Worm (Caenorhabditis elegans) whole organism, L1 larva: ENCODE results near the gene T22F7.3.

Source experiments
- C04F5.9 ChIP-seq: sonication (generic microtip); optimal IDR thresholded peaks from 2 replicates; lab custom pipeline; 2016; ENCODE audit warnings: missing genetic modification characterization, missing compliant biosample characterization
- C16A3.4 ChIP-seq: fragments of 150-350 bp; optimal IDR thresholded peaks from 2 replicates; lab custom pipeline; 2014; ENCODE audit warnings: missing biosample characterization, missing genetic modification characterization
- F16B12.6 ChIP-seq: fragments of 150-350 bp; optimal IDR thresholded peaks from 2 replicates; lab custom pipeline; 2014; ENCODE audit warnings: missing biosample characterization, missing genetic modification characterization
- Y116A8C.19 ChIP-seq: sonication (generic microtip); optimal IDR thresholded peaks from 2 replicates; lab custom pipeline; 2016; ENCODE audit warnings: missing compliant biosample characterization, missing genetic modification characterization, borderline replicate concordance
- aha-1 ChIP-seq: fragments of 150-350 bp; optimal IDR thresholded peaks from 2 replicates; lab custom pipeline; 2014; ENCODE audit warnings: missing biosample characterization, missing genetic modification characterization
- alr-1 ChIP-seq: fragments of 200-800 bp; sonication (Bioruptor generic); optimal IDR thresholded peaks from 2 replicates; lab custom pipeline; 2018; ENCODE audit warnings: borderline replicate concordance, mild to moderate bottlenecking, missing genetic modification characterization, missing compliant biosample characterization
- ceh-88 ChIP-seq: fragments of 200-800 bp; sonication (Bioruptor generic); IDR thresholded peaks from 2 replicates; pipeline ENCODE4 v1.3.6; 2022; ENCODE audit warnings: missing genetic modification characterization, missing compliant biosample characterization
- dsc-1 ChIP-seq: sonication (generic microtip); optimal IDR thresholded peaks from 2 replicates; lab custom pipeline; 2016; ENCODE audit warnings: mild to moderate bottlenecking, missing genetic modification characterization, missing compliant biosample characterization
- efl-1 ChIP-seq, 4 experiments: fragments of 150-350 bp; optimal IDR thresholded peaks in 3 of 4; peaks in 1 of 4; 1 replicate in 1 of 4; 2 replicates in 3 of 4; lab custom pipeline; 2014; ENCODE audit warnings: missing biosample characterization in 2 of 4, missing genetic modification characterization in 2 of 4, missing genetic modification reagents in 2 of 4
- elt-2 ChIP-seq: sonication (generic microtip); optimal IDR thresholded peaks from 2 replicates; lab custom pipeline; 2016; ENCODE audit warnings: missing genetic modification characterization, mild to moderate bottlenecking, inconsistent platforms, missing compliant biosample characterization, missing genetic modification reagents
- ets-5 ChIP-seq: fragments of 200-800 bp; sonication (Bioruptor generic); IDR thresholded peaks from 2 replicates; pipeline ENCODE4 v1.3.6; 2022; ENCODE audit warnings: missing genetic modification characterization, missing compliant biosample characterization
- fkh-10 ChIP-seq: sonication (generic microtip); optimal IDR thresholded peaks from 2 replicates; lab custom pipeline; 2017; ENCODE audit warnings: missing biosample characterization, missing genetic modification reagents, missing genetic modification characterization
- fkh-4 ChIP-seq: sonication (generic microtip); optimal IDR thresholded peaks from 2 replicates; lab custom pipeline; 2016; ENCODE audit warnings: missing compliant biosample characterization, missing genetic modification characterization, borderline replicate concordance
- lin-13 ChIP-seq: fragments of 150-350 bp; optimal IDR thresholded peaks from 2 replicates; lab custom pipeline; 2014; ENCODE audit warnings: missing biosample characterization, missing genetic modification reagents, missing genetic modification characterization
- lin-39 ChIP-seq: fragments of 150-350 bp; optimal IDR thresholded peaks from 2 replicates; lab custom pipeline; 2014; ENCODE audit warnings: missing biosample characterization, missing genetic modification reagents, missing genetic modification characterization
- lir-3 ChIP-seq: sonication (generic microtip); optimal IDR thresholded peaks from 2 replicates; lab custom pipeline; 2016; ENCODE audit warnings: mild to moderate bottlenecking, missing genetic modification characterization, moderate library complexity, missing compliant biosample characterization; ENCODE audit not compliant: poor library complexity
- mab-9 ChIP-seq: fragments of 200-800 bp; sonication (Bioruptor generic); IDR thresholded peaks from 2 replicates; pipeline ENCODE4 v1.3.6; 2022; ENCODE audit warnings: missing genetic modification reagents, missing genetic modification characterization, missing compliant biosample characterization
- mef-2 ChIP-seq: fragments of 150-350 bp; optimal IDR thresholded peaks from 2 replicates; lab custom pipeline; 2014; ENCODE audit warnings: missing biosample characterization, missing genetic modification characterization
- mep-1 ChIP-seq: fragments of 150-350 bp; optimal IDR thresholded peaks from 2 replicates; lab custom pipeline; 2014; ENCODE audit warnings: missing biosample characterization, missing genetic modification characterization
- nhr-12 ChIP-seq: sonication (generic microtip); optimal IDR thresholded peaks from 2 replicates; lab custom pipeline; 2017; ENCODE audit warnings: missing biosample characterization, missing genetic modification characterization
- nhr-19 ChIP-seq: fragments of 200-800 bp; sonication (Bioruptor generic); conservative IDR thresholded peaks from 2 replicates; pipeline ENCODE4 v1.3.6; 2022; ENCODE audit warnings: missing genetic modification characterization, missing compliant biosample characterization
- nhr-71 ChIP-seq: sonication (generic microtip); optimal IDR thresholded peaks from 2 replicates; lab custom pipeline; 2016; ENCODE audit warnings: mild to moderate bottlenecking, missing genetic modification characterization, moderate library complexity, missing compliant biosample characterization
- nhr-77 ChIP-seq: fragments of 150-350 bp; optimal IDR thresholded peaks from 2 replicates; lab custom pipeline; 2014; ENCODE audit warnings: missing biosample characterization, missing genetic modification characterization
- nhr-84 ChIP-seq: sonication (generic microtip); optimal IDR thresholded peaks from 2 replicates; lab custom pipeline; 2017; ENCODE audit warnings: missing biosample characterization, missing genetic modification characterization
- nhr-85 ChIP-seq: sonication (generic microtip); peaks from one replicate; lab custom pipeline; 2016; ENCODE audit warnings: missing genetic modification characterization, inconsistent platforms, missing compliant biosample characterization
- nhr-90 ChIP-seq: sonication (generic microtip); optimal IDR thresholded peaks from 2 replicates; lab custom pipeline; 2016; ENCODE audit warnings: mild to moderate bottlenecking, missing genetic modification characterization, missing compliant biosample characterization; ENCODE audit not compliant: poor library complexity
- pag-3 ChIP-seq: sonication (generic microtip); optimal IDR thresholded peaks from 2 replicates; lab custom pipeline; 2017; ENCODE audit warnings: missing genetic modification characterization, mild to moderate bottlenecking, missing compliant biosample characterization, antibody characterized with exemption, borderline replicate concordance; ENCODE audit not compliant: insufficient read depth
- pax-3 ChIP-seq: fragments of 200-800 bp; sonication (Bioruptor generic); optimal IDR thresholded peaks from 2 replicates; lab custom pipeline; 2018; ENCODE audit warnings: mild to moderate bottlenecking, missing genetic modification characterization, moderate library complexity, missing compliant biosample characterization
- pqm-1 ChIP-seq: sonication (generic microtip); optimal IDR thresholded peaks from 3 replicates; lab custom pipeline; 2017; ENCODE audit warnings: missing biosample characterization, missing genetic modification characterization
- rnt-1 ChIP-seq: sonication (generic microtip); optimal IDR thresholded peaks from 2 replicates; lab custom pipeline; 2016; ENCODE audit warnings: mild to moderate bottlenecking, missing genetic modification characterization, moderate library complexity, missing compliant biosample characterization
- skn-1 ChIP-seq: fragments of 150-350 bp; optimal IDR thresholded peaks from 2 replicates; lab custom pipeline; 2014; ENCODE audit warnings: missing biosample characterization, missing genetic modification characterization
- snu-23 ChIP-seq: sonication (generic microtip); optimal IDR thresholded peaks from 2 replicates; lab custom pipeline; 2016; ENCODE audit warnings: missing genetic modification characterization, missing compliant biosample characterization
- sox-4 ChIP-seq: sonication (generic microtip); optimal IDR thresholded peaks from 2 replicates; lab custom pipeline; 2016; ENCODE audit warnings: missing genetic modification characterization, missing compliant biosample characterization
- vab-15 ChIP-seq: sonication (generic microtip); optimal IDR thresholded peaks from 2 replicates; lab custom pipeline; 2017; ENCODE audit warnings: missing genotype, mild to moderate bottlenecking, missing genetic modification characterization, missing compliant biosample characterization
- xbp-1 ChIP-seq: sonication (generic microtip); optimal IDR thresholded peaks from 2 replicates; lab custom pipeline; 2016; ENCODE audit warnings: missing genetic modification characterization, missing compliant biosample characterization
- zag-1 ChIP-seq: fragments of 150-350 bp; optimal IDR thresholded peaks from 2 replicates; lab custom pipeline; 2014; ENCODE audit warnings: missing biosample characterization, missing genetic modification characterization
- ztf-11 ChIP-seq, 2 experiments: sonication (generic microtip); optimal IDR thresholded peaks; 2 replicates each; lab custom pipeline; 2016 to 2017; ENCODE audit warnings: missing genetic modification characterization in 2 of 2, missing biosample characterization in 1 of 2, missing compliant biosample characterization in 1 of 2
- ztf-4 ChIP-seq: fragments of 150-350 bp; optimal IDR thresholded peaks from 2 replicates; lab custom pipeline; 2014; ENCODE audit warnings: missing biosample characterization, missing genetic modification characterization

The T22F7.3 gene

ce11 chrIII:532152-532551, 8.3 kb upstream of the T22F7.3 start:
- TF ChIP-seq dsc-1 (tag; lab: Kevin White, UChicago) = peak; percentile 68
- peak; percentile 22 for TF ChIP-seq pax-3 (tag; lab: Kevin White, UChicago)
- TF ChIP-seq rnt-1 (tag; lab: Kevin White, UChicago) = no peak

ce11 chrIII:530899-531298, 7.1 kb upstream of the T22F7.3 start:
- TF ChIP-seq mab-9 (GFP tag; lab: Robert Waterston, UW) (no peak), dsc-1 (tag; lab: Kevin White, UChicago) (peak; percentile 46), elt-2 (tag; lab: Kevin White, UChicago) (peak; percentile 26), sox-4 (tag; lab: Kevin White, UChicago) (no peak), ztf-11 (tag; optimal IDR thresholded peaks at IDR 0.05; lab: Kevin White, UChicago) (no peak), efl-1 (optimal IDR thresholded peaks at IDR 0.05; lab: Kevin White, UChicago) (no peak), efl-1 (GFP tag; optimal IDR thresholded peaks at IDR 0.05 in 1 of 2; lab: Kevin White, UChicago) (peak in 1 of 2 experiments; percentile 40)
- TF ChIP-seq, all 84 proteins: peak for 3

ce11 chrIII:526824-527223, 3.0 kb upstream of the T22F7.3 start, which contains the start of gene T22F7.4:
TSS of gene T22F7.4 (minus strand) at chrIII:526924.
- TF ChIP-seq C04F5.9 (no peak), Y116A8C.19 (tag; lab: Kevin White, UChicago) (no peak), lin-39 (tag; lab: Kevin White, UChicago) (no peak), lin-13 (GFP tag; lab: Kevin White, UChicago) (no peak), C16A3.4 (tag; lab: Kevin White, UChicago) (no peak), lir-3 (no peak), pag-3 (no peak), skn-1 (tag; lab: Kevin White, UChicago) (no peak), efl-1 (optimal IDR thresholded peaks at IDR 0.05; lab: Kevin White, UChicago) (no peak), efl-1 (GFP tag; optimal IDR thresholded peaks at IDR 0.05 in 1 of 2; lab: Kevin White, UChicago) (no peak), ceh-88 (GFP tag; lab: Robert Waterston, UW) (no peak)

ce11 chrIII:513360-513759, 10.5 kb downstream of the T22F7.3 start:
- TF ChIP-seq nhr-90 (tag; lab: Kevin White, UChicago) = no peak

- TF ChIP-seq ztf-4 (tag; lab: Kevin White, UChicago) = no peak
- 0 out of 2 replicates have a peak, but pooled peaks have one; percentile 56 for TF ChIP-seq ets-5 (GFP tag; lab: Robert Waterston, UW)
Measured at ce11 chrIII:512117-512516, 11.7 kb downstream of the T22F7.3 start, which contains the start of gene F30H5.3. TSS of gene F30H5.3 (minus strand) at chrIII:512217.

ce11 chrIII:509045-509444, 14.8 kb downstream of the T22F7.3 start:
- TF ChIP-seq nhr-71 (tag; lab: Kevin White, UChicago) (no peak), zag-1 (tag; lab: Kevin White, UChicago) (no peak), nhr-85 (peak; percentile 3)

ce11 chrIII:502583-502982, 21.3 kb downstream of the T22F7.3 start:
- TF ChIP-seq dsc-1 (tag; lab: Kevin White, UChicago) (peak; percentile 71), nhr-84 (tag; lab: Kevin White, UChicago) (no peak), pqm-1 (tag; lab: Kevin White, UChicago) (no peak), vab-15 (tag; lab: Kevin White, UChicago) (no peak), nhr-90 (tag; lab: Kevin White, UChicago) (peak; percentile 81), mep-1 (tag; lab: Kevin White, UChicago) (no peak), alr-1 (tag; lab: Kevin White, UChicago) (no peak), nhr-77 (peak; percentile 45), lin-13 (GFP tag; lab: Kevin White, UChicago) (peak; percentile 53), fkh-4 (tag; lab: Kevin White, UChicago) (peak; percentile 21), xbp-1 (tag; lab: Kevin White, UChicago) (peak; percentile 71), rnt-1 (tag; lab: Kevin White, UChicago) (peak; percentile 75), F16B12.6 (tag; lab: Kevin White, UChicago) (no peak), snu-23 (peak; percentile 88), aha-1 (tag; lab: Kevin White, UChicago) (no peak), fkh-10 (peak; percentile 39), mef-2 (tag; lab: Kevin White, UChicago) (peak; percentile 17), pag-3 (no peak), ets-5 (GFP tag; lab: Robert Waterston, UW) (no peak), ceh-88 (GFP tag; lab: Robert Waterston, UW) (peak; percentile 56), pax-3 (tag; lab: Kevin White, UChicago) (peak; percentile 61), Y116A8C.19 (tag; lab: Kevin White, UChicago) (no peak), nhr-19 (GFP tag; lab: Robert Waterston, UW) (peak; percentile 56), nhr-12 (tag; lab: Kevin White, UChicago) (no peak)
